Worm (Caenorhabditis elegans) whole organism, mixed stage, embryonic: ENCODE results near the gene F35H8.2.

ENCODE experiments used
- blmp-1 ChIP-seq: fragments of 150-350 bp; optimal IDR thresholded peaks from 2 replicates; lab custom pipeline; 2014; ENCODE audit warnings: missing biosample characterization, missing genetic modification characterization
- ces-1 ChIP-seq: fragments of 150-350 bp; optimal IDR thresholded peaks from 2 replicates; lab custom pipeline; 2014; ENCODE audit warnings: missing biosample characterization, missing genetic modification reagents, missing genetic modification characterization
- elt-1 ChIP-seq: sonication (generic microtip); optimal IDR thresholded peaks from 2 replicates; lab custom pipeline; 2017; ENCODE audit warnings: missing genetic modification characterization, mild to moderate bottlenecking, missing compliant biosample characterization, antibody characterized with exemption, moderate library complexity, borderline replicate concordance; ENCODE audit not compliant: insufficient read depth
- flh-1 ChIP-seq: fragments of 200-800 bp; sonication (Bioruptor generic); optimal IDR thresholded peaks from 2 replicates; lab custom pipeline; 2018; ENCODE audit warnings: mild to moderate bottlenecking, missing genetic modification characterization, moderate library complexity, missing compliant biosample characterization
- nhr-12 ChIP-seq: fragments of 150-350 bp; optimal IDR thresholded peaks from 2 replicates; lab custom pipeline; 2014; ENCODE audit warnings: missing biosample characterization, missing genetic modification characterization
- nhr-237 ChIP-seq: fragments of 150-350 bp; optimal IDR thresholded peaks from 2 replicates; lab custom pipeline; 2014; ENCODE audit warnings: missing biosample characterization, missing genetic modification characterization
- nhr-28 ChIP-seq: fragments of 150-350 bp; optimal IDR thresholded peaks from 2 replicates; lab custom pipeline; 2014; ENCODE audit warnings: missing biosample characterization, missing genetic modification characterization
- nhr-76 ChIP-seq: sonication (generic microtip); optimal IDR thresholded peaks from 2 replicates; lab custom pipeline; 2017; ENCODE audit warnings: missing biosample characterization, missing genetic modification characterization
- pha-4 ChIP-seq: fragments of 150-350 bp; optimal IDR thresholded peaks from 2 replicates; lab custom pipeline; 2018; ENCODE audit warnings: missing biosample characterization, missing genetic modification reagents, missing genetic modification characterization
- unc-39 ChIP-seq: fragments of 150-350 bp; optimal IDR thresholded peaks from 2 replicates; lab custom pipeline; 2014; ENCODE audit warnings: missing biosample characterization, missing genetic modification characterization
- unc-62 ChIP-seq: fragments of 150-350 bp; optimal IDR thresholded peaks from 2 replicates; lab custom pipeline; 2014; ENCODE audit warnings: missing biosample characterization, missing genetic modification reagents, missing genetic modification characterization

ce11 chrII:9559929-9560328 lies 4.6 kb downstream of the F35H8.2 start, which contains the start of gene F35H8.4:
- no peak for TF ChIP-seq ces-1 (GFP tag; lab: Kevin White, UChicago)
- no peak for TF ChIP-seq unc-62
- no peak for TF ChIP-seq nhr-12 (tag; lab: Kevin White, UChicago)
- no peak for TF ChIP-seq flh-1 (GFP tag; lab: Kevin White, UChicago)
- TF ChIP-seq blmp-1 (tag; lab: Kevin White, UChicago), result no peak
- no peak for TF ChIP-seq nhr-237 (tag; lab: Kevin White, UChicago)
- no peak for TF ChIP-seq nhr-76 (tag; lab: Kevin White, UChicago)
- no peak for TF ChIP-seq unc-39 (tag; lab: Kevin White, UChicago)
- no peak for TF ChIP-seq pha-4
- no peak for TF ChIP-seq nhr-28
- no peak for TF ChIP-seq elt-1 (tag; lab: Kevin White, UChicago)
